Fruit fly (Drosophila melanogaster) whole organism: ENCODE data around the gene CecB.

ENCODE experiments used
- CG8478 ChIP-seq: fragments of >200 bp; optimal IDR thresholded peaks from 2 replicates; lab custom pipeline; 2018; ENCODE audit warnings: inconsistent platforms
- pan ChIP-seq: fragments of >200 bp; optimal IDR thresholded peaks from 2 replicates; lab custom pipeline; 2017
- psq ChIP-seq: fragments of >200 bp; optimal IDR thresholded peaks from 2 replicates; lab custom pipeline; 2017
- usp ChIP-seq: fragments of >200 bp; optimal IDR thresholded peaks from 2 replicates; lab custom pipeline; 2017; ENCODE audit warnings: missing biosample characterization, missing genetic modification characterization, mixed read lengths

- no peak for TF ChIP-seq psq (lab: Kevin White, UChicago)
- TF ChIP-seq usp, result no peak
- TF ChIP-seq CG8478 (lab: Kevin White, UChicago), result no peak
- TF ChIP-seq pan (lab: Kevin White, UChicago), result no peak
Observed at dm6 chr3R:30249283-30249682, 35.7 kb upstream of the CecB start, which contains the start of gene CG34299.
